Fruit fly (Drosophila melanogaster) S2 (cell line): ENCODE data around the gene Manf.
A peak's percentile ranks its signal among the peaks of the same experiment; 100 is the strongest.

Source experiments
- CG8478 ChIP-seq: fragments of >200 bp; optimal IDR thresholded peaks from 2 replicates; lab custom pipeline; 2018
- CTCF ChIP-seq, 2 experiments: fragments of >200 bp; optimal IDR thresholded peaks; 2 replicates each; lab custom pipeline; 2018

Gene Manf

dm6 chr3R:16349111-16349655 is at the start of gene Manf, which contains the start of gene CG14879:
Gene Manf (plus strand): TSS chr3R:16349404.
Gene CG14879 (minus strand): TSS chr3R:16349226.
- TF ChIP-seq CG8478 (lab: Kevin White, UChicago): no peak
- peak; percentile 24 to 38 for TF ChIP-seq CTCF (optimal IDR thresholded peaks at IDR 0.05; lab: Kevin White, UChicago)

- no peak for TF ChIP-seq CG8478 (lab: Kevin White, UChicago)
- peak; percentile 46 to 61 for TF ChIP-seq CTCF (optimal IDR thresholded peaks at IDR 0.05; lab: Kevin White, UChicago)
Observed at dm6 chr3R:16305185-16305989, 43.8 kb upstream of the Manf start, which contains the start of gene Zip89B. Gene Zip89B (plus strand): TSS chr3R:16305758.

dm6 chr3R:16308057-16308456 is 41.1 kb upstream of the Manf start:
- TF ChIP-seq CG8478 (lab: Kevin White, UChicago): no peak
- TF ChIP-seq CTCF (optimal IDR thresholded peaks at IDR 0.05; lab: Kevin White, UChicago): no peak

dm6 chr3R:16309302-16310080 is 39.7 kb upstream of the Manf start:
- no peak for TF ChIP-seq CG8478 (lab: Kevin White, UChicago)
- TF ChIP-seq CTCF (optimal IDR thresholded peaks at IDR 0.05; lab: Kevin White, UChicago): no peak

- TF ChIP-seq CTCF (optimal IDR thresholded peaks at IDR 0.05; lab: Kevin White, UChicago): no peak
- TF ChIP-seq CG8478 (lab: Kevin White, UChicago): no peak
Observed at dm6 chr3R:16310081-16310493, 39.1 kb upstream of the Manf start.

dm6 chr3R:16316747-16317146 is 32.5 kb upstream of the Manf start:
- TF ChIP-seq CTCF (optimal IDR thresholded peaks at IDR 0.05; lab: Kevin White, UChicago): no peak
- TF ChIP-seq CG8478 (lab: Kevin White, UChicago): no peak

dm6 chr3R:16321538-16321937 is 27.7 kb upstream of the Manf start, which contains the start of gene CG44044:
Gene CG44044 (plus strand): TSS chr3R:16321838.
- TF ChIP-seq CTCF (optimal IDR thresholded peaks at IDR 0.05; lab: Kevin White, UChicago) (no peak), CG8478 (lab: Kevin White, UChicago) (no peak)

dm6 chr3R:16323093-16323492 is 26.1 kb upstream of the Manf start, which contains the start of gene CG6901:
Gene CG6901 (plus strand): TSS chr3R:16323415.
- TF ChIP-seq CTCF (optimal IDR thresholded peaks at IDR 0.05; lab: Kevin White, UChicago): no peak
- TF ChIP-seq CG8478 (lab: Kevin White, UChicago): no peak

- TF ChIP-seq CTCF (optimal IDR thresholded peaks at IDR 0.05; lab: Kevin White, UChicago) (no peak), CG8478 (lab: Kevin White, UChicago) (no peak)
Observed at dm6 chr3R:16325192-16325591, 24.0 kb upstream of the Manf start, which contains the start of gene CG17929. Gene CG17929 (plus strand): TSS chr3R:16325492.

dm6 chr3R:16327549-16327948 is 21.7 kb upstream of the Manf start, which contains the start of gene CG17930:
Gene CG17930 (plus strand): TSS chr3R:16327849.
- TF ChIP-seq CTCF (optimal IDR thresholded peaks at IDR 0.05; lab: Kevin White, UChicago): no peak
- TF ChIP-seq CG8478 (lab: Kevin White, UChicago): no peak

- TF ChIP-seq CG8478 (lab: Kevin White, UChicago) (no peak), CTCF (optimal IDR thresholded peaks at IDR 0.05; lab: Kevin White, UChicago) (no peak)
Observed at dm6 chr3R:16329797-16330196, 19.4 kb upstream of the Manf start.

- TF ChIP-seq CTCF (optimal IDR thresholded peaks at IDR 0.05; lab: Kevin White, UChicago) (no peak), CG8478 (lab: Kevin White, UChicago) (no peak)
Observed at dm6 chr3R:16331809-16332343, 17.3 kb upstream of the Manf start.

- TF ChIP-seq CTCF (optimal IDR thresholded peaks at IDR 0.05; lab: Kevin White, UChicago): no peak
- TF ChIP-seq CG8478 (lab: Kevin White, UChicago): no peak
Observed at dm6 chr3R:16334329-16334728, 14.9 kb upstream of the Manf start.

dm6 chr3R:16334797-16335196 is 14.4 kb upstream of the Manf start:
- no peak for TF ChIP-seq CTCF (optimal IDR thresholded peaks at IDR 0.05; lab: Kevin White, UChicago)
- no peak for TF ChIP-seq CG8478 (lab: Kevin White, UChicago)
